Worm (Caenorhabditis elegans) whole organism, L1 larva: ENCODE data around the gene mdt-15.

Experiments
- lin-35 ChIP-seq, 2 experiments: fragments of 150-350 bp; optimal IDR thresholded peaks; 2 replicates each; lab custom pipeline; 2014; ENCODE audit warnings: missing biosample characterization in 2 of 2, missing genetic modification characterization in 2 of 2, missing genetic modification reagents in 2 of 2
- mab-9 ChIP-seq: fragments of 200-800 bp; sonication (Bioruptor generic); IDR thresholded peaks from 2 replicates; pipeline ENCODE4 v1.3.6; 2022; ENCODE audit warnings: missing genetic modification reagents, missing genetic modification characterization, missing compliant biosample characterization
- nhr-11 ChIP-seq: fragments of 150-350 bp; optimal IDR thresholded peaks from 2 replicates; lab custom pipeline; 2014; ENCODE audit warnings: missing biosample characterization, missing genetic modification characterization
- nhr-12 ChIP-seq: sonication (generic microtip); optimal IDR thresholded peaks from 2 replicates; lab custom pipeline; 2017; ENCODE audit warnings: missing biosample characterization, missing genetic modification characterization
- nhr-85 ChIP-seq: sonication (generic microtip); peaks from one replicate; lab custom pipeline; 2016; ENCODE audit warnings: missing genetic modification characterization, inconsistent platforms, missing compliant biosample characterization
- nhr-90 ChIP-seq: sonication (generic microtip); optimal IDR thresholded peaks from 2 replicates; lab custom pipeline; 2016; ENCODE audit warnings: mild to moderate bottlenecking, missing genetic modification characterization, missing compliant biosample characterization; ENCODE audit not compliant: poor library complexity
- rnt-1 ChIP-seq: sonication (generic microtip); optimal IDR thresholded peaks from 2 replicates; lab custom pipeline; 2016; ENCODE audit warnings: mild to moderate bottlenecking, missing genetic modification characterization, moderate library complexity, missing compliant biosample characterization
- skn-1 ChIP-seq: fragments of 150-350 bp; optimal IDR thresholded peaks from 2 replicates; lab custom pipeline; 2014; ENCODE audit warnings: missing biosample characterization, missing genetic modification characterization
- sup-37 ChIP-seq: fragments of 200-800 bp; sonication (Bioruptor generic); optimal IDR thresholded peaks from 2 replicates; lab custom pipeline; 2018; ENCODE audit warnings: mild to moderate bottlenecking, missing genetic modification characterization, missing compliant biosample characterization

DNA sequence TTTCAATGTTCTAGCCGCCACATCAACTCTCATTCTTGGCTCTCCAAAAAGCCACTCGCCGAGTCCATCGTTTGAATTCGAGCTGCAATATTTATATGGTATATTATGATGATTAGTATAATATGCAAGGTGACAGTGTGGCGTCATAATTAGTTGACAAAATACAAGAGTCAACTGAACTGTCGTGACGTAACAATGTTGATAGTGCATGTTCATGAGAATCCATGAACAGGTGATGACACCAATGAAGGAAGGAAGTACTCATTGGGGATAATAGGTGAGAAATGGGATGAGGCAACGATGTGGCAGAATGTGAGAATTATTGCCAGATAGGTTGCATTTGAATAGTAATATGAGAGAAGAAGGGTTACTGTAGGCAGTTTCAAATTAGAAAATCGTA is 38.6 kb downstream of the mdt-15 start:
- TF ChIP-seq nhr-85 (tag; lab: Kevin White, UChicago) (no peak), lin-35 (GFP tag; optimal IDR thresholded peaks at IDR 0.05; lab: Kevin White, UChicago) (no peak), skn-1 (tag; lab: Kevin White, UChicago) (no peak), nhr-90 (tag; lab: Kevin White, UChicago) (no peak), mab-9 (no peak), sup-37 (GFP tag; lab: Kevin White, UChicago) (no peak), rnt-1 (tag; lab: Kevin White, UChicago) (no peak), nhr-11 (tag; lab: Kevin White, UChicago) (no peak), nhr-12 (tag; lab: Kevin White, UChicago) (no peak)
